Worm (Caenorhabditis elegans) whole organism, early embryonic: ENCODE data around the gene B0564.2.

Source experiments
- B0310.2 ChIP-seq: sonication (generic microtip); optimal IDR thresholded peaks from 2 replicates; lab custom pipeline; 2016; ENCODE audit warnings: mild to moderate bottlenecking, missing genetic modification characterization, missing compliant biosample characterization
- F13C5.2 ChIP-seq: sonication (generic microtip); optimal IDR thresholded peaks from 2 replicates; lab custom pipeline; 2017; ENCODE audit warnings: mild to moderate bottlenecking, missing genetic modification characterization, inconsistent platforms, missing compliant biosample characterization
- aly-1 ChIP-seq: sonication (generic microtip); optimal IDR thresholded peaks from 2 replicates; lab custom pipeline; 2016; ENCODE audit warnings: missing genetic modification characterization, missing compliant biosample characterization
- ama-1 ChIP-seq: fragments of 150-350 bp; optimal IDR thresholded peaks from 2 replicates; lab custom pipeline; 2014
- ceh-13 ChIP-seq: fragments of 200-800 bp; sonication (Bioruptor generic); optimal IDR thresholded peaks from 2 replicates; lab custom pipeline; 2018; ENCODE audit warnings: mild to moderate bottlenecking, missing genetic modification characterization, missing compliant biosample characterization
- ceh-36 ChIP-seq: sonication (generic microtip); optimal IDR thresholded peaks from 2 replicates; lab custom pipeline; 2016; ENCODE audit warnings: missing genetic modification characterization, inconsistent platforms, missing compliant biosample characterization
- ets-7 ChIP-seq: sonication (generic microtip); optimal IDR thresholded peaks from 2 replicates; lab custom pipeline; 2016; ENCODE audit warnings: missing genotype, missing genetic modification characterization, missing compliant biosample characterization
- flt-1 ChIP-seq: fragments of 200-800 bp; sonication (Bioruptor generic); IDR thresholded peaks from 2 replicates; pipeline ENCODE4 v1.3.6; 2022; ENCODE audit warnings: missing genetic modification characterization, missing compliant biosample characterization
- hmbx-1 ChIP-seq: sonication (generic microtip); optimal IDR thresholded peaks from 2 replicates; lab custom pipeline; 2016; ENCODE audit warnings: mild to moderate bottlenecking, missing genetic modification characterization, missing compliant biosample characterization
- hmg-4 ChIP-seq: fragments of 200-800 bp; sonication (Bioruptor generic); optimal IDR thresholded peaks from 2 replicates; lab custom pipeline; 2018; ENCODE audit warnings: mild to moderate bottlenecking, missing genetic modification characterization, missing compliant biosample characterization
- hnd-1 ChIP-seq: sonication (generic microtip); optimal IDR thresholded peaks from 2 replicates; lab custom pipeline; 2016; ENCODE audit warnings: missing genetic modification characterization, missing compliant biosample characterization
- pes-1 ChIP-seq: fragments of 200-800 bp; sonication (Bioruptor generic); IDR thresholded peaks from 2 replicates; pipeline ENCODE4 v1.3.6; 2022; ENCODE audit warnings: missing genetic modification reagents, missing genetic modification characterization, missing compliant biosample characterization
- scrt-1 ChIP-seq: fragments of 200-800 bp; sonication (Bioruptor generic); IDR thresholded peaks from 2 replicates; pipeline ENCODE4 v1.3.6; 2022; ENCODE audit warnings: missing genetic modification characterization, missing compliant biosample characterization
- sea-1 ChIP-seq: fragments of 200-800 bp; sonication (Bioruptor generic); conservative IDR thresholded peaks from 2 replicates; pipeline ENCODE4 v1.3.6; 2022; ENCODE audit warnings: missing genetic modification characterization, missing compliant biosample characterization
- tbx-11 ChIP-seq: fragments of 200-800 bp; sonication (Bioruptor generic); IDR thresholded peaks from 2 replicates; pipeline ENCODE4 v1.3.6; 2022; ENCODE audit warnings: missing genetic modification characterization, missing compliant biosample characterization
- tbx-37 ChIP-seq: fragments of 200-800 bp; sonication (Bioruptor generic); conservative IDR thresholded peaks from 2 replicates; pipeline ENCODE4 v1.3.6; 2022; ENCODE audit warnings: missing genetic modification reagents, missing genetic modification characterization, missing compliant biosample characterization
- tra-4 ChIP-seq: sonication (generic microtip); optimal IDR thresholded peaks from 2 replicates; lab custom pipeline; 2017; ENCODE audit warnings: missing genetic modification characterization, missing compliant biosample characterization

The B0564.2 gene

ce11 chrIV:13107359-13107758, at the start of gene B0564.2:
B0564.2 (plus strand) TSS chrIV:13107659.
- no peak for TF ChIP-seq hnd-1 (tag; lab: Kevin White, UChicago)
- no peak for TF ChIP-seq tra-4 (tag; lab: Kevin White, UChicago)

- TF ChIP-seq B0310.2 (no peak), hmg-4 (GFP tag; lab: Kevin White, UChicago) (no peak), ets-7 (tag; lab: Kevin White, UChicago) (no peak), aly-1 (no peak), tra-4 (tag; lab: Kevin White, UChicago) (no peak), flt-1 (GFP tag; lab: Robert Waterston, UW) (no peak), ceh-13 (GFP tag; lab: Kevin White, UChicago) (no peak), ceh-36 (tag; lab: Kevin White, UChicago) (no peak), hnd-1 (tag; lab: Kevin White, UChicago) (no peak), hmbx-1 (no peak), F13C5.2 (tag; lab: Kevin White, UChicago) (no peak), pes-1 (GFP tag; lab: Robert Waterston, UW) (no peak), tbx-37 (GFP tag; lab: Robert Waterston, UW) (no peak)
These were observed 48.2 kb upstream of the B0564.2 start, which contains the start of gene scl-3 for ce11 chrIV:13059284-13059683. scl-3 (plus strand) TSS chrIV:13059584.

ce11 chrIV:13063714-13064113, 43.7 kb upstream of the B0564.2 start, which contains the start of gene scl-5:
scl-5 (plus strand) TSS chrIV:13064014.
- TF ChIP-seq pes-1 (GFP tag; lab: Robert Waterston, UW) (no peak), tra-4 (tag; lab: Kevin White, UChicago) (no peak), hnd-1 (tag; lab: Kevin White, UChicago) (no peak), ama-1 (lab: Kevin White, UChicago) (no peak), ets-7 (tag; lab: Kevin White, UChicago) (no peak), aly-1 (no peak), ceh-36 (tag; lab: Kevin White, UChicago) (no peak), sea-1 (GFP tag; lab: Robert Waterston, UW) (no peak), ceh-13 (GFP tag; lab: Kevin White, UChicago) (no peak), F13C5.2 (tag; lab: Kevin White, UChicago) (no peak), scrt-1 (no peak), hmbx-1 (no peak), hmg-4 (GFP tag; lab: Kevin White, UChicago) (no peak), tbx-11 (GFP tag; lab: Robert Waterston, UW) (no peak), flt-1 (GFP tag; lab: Robert Waterston, UW) (no peak), tbx-37 (GFP tag; lab: Robert Waterston, UW) (no peak), B0310.2 (no peak)

- TF ChIP-seq tra-4 (tag; lab: Kevin White, UChicago) = no peak
- 0 out of 2 replicates have a peak, but pooled peaks have one; percentile 37 for TF ChIP-seq sea-1 (GFP tag; lab: Robert Waterston, UW)
- no peak for TF ChIP-seq F13C5.2 (tag; lab: Kevin White, UChicago)
- no peak for TF ChIP-seq hmbx-1
- no peak for TF ChIP-seq scrt-1
- no peak for TF ChIP-seq tbx-37 (GFP tag; lab: Robert Waterston, UW)
- no peak for TF ChIP-seq hnd-1 (tag; lab: Kevin White, UChicago)
These were observed 41.4 kb upstream of the B0564.2 start for ce11 chrIV:13066044-13066443.

ce11 chrIV:13067200-13067599, 40.3 kb upstream of the B0564.2 start, which contains the start of gene col-131:
col-131 (minus strand) TSS chrIV:13067300.
- TF ChIP-seq aly-1 (no peak), pes-1 (GFP tag; lab: Robert Waterston, UW) (no peak), B0310.2 (no peak), tra-4 (tag; lab: Kevin White, UChicago) (no peak), ama-1 (lab: Kevin White, UChicago) (no peak), ceh-36 (tag; lab: Kevin White, UChicago) (no peak), tbx-11 (GFP tag; lab: Robert Waterston, UW) (no peak), F13C5.2 (tag; lab: Kevin White, UChicago) (no peak), scrt-1 (no peak), hmbx-1 (no peak), hmg-4 (GFP tag; lab: Kevin White, UChicago) (no peak), hnd-1 (tag; lab: Kevin White, UChicago) (no peak), ceh-13 (GFP tag; lab: Kevin White, UChicago) (no peak), sea-1 (GFP tag; lab: Robert Waterston, UW) (no peak), ets-7 (tag; lab: Kevin White, UChicago) (no peak), flt-1 (GFP tag; lab: Robert Waterston, UW) (no peak), tbx-37 (GFP tag; lab: Robert Waterston, UW) (no peak)

ce11 chrIV:13068451-13068850, 39.0 kb upstream of the B0564.2 start, which contains the start of gene scl-6:
scl-6 (plus strand) TSS chrIV:13068751.
- TF ChIP-seq sea-1 (GFP tag; lab: Robert Waterston, UW) (no peak), hmg-4 (GFP tag; lab: Kevin White, UChicago) (no peak), ets-7 (tag; lab: Kevin White, UChicago) (no peak), hnd-1 (tag; lab: Kevin White, UChicago) (no peak), tra-4 (tag; lab: Kevin White, UChicago) (no peak), ama-1 (lab: Kevin White, UChicago) (no peak), tbx-37 (GFP tag; lab: Robert Waterston, UW) (no peak), ceh-36 (tag; lab: Kevin White, UChicago) (no peak), scrt-1 (no peak), pes-1 (GFP tag; lab: Robert Waterston, UW) (no peak), ceh-13 (GFP tag; lab: Kevin White, UChicago) (no peak), B0310.2 (no peak), flt-1 (GFP tag; lab: Robert Waterston, UW) (no peak), aly-1 (no peak), F13C5.2 (tag; lab: Kevin White, UChicago) (no peak), tbx-11 (GFP tag; lab: Robert Waterston, UW) (no peak), hmbx-1 (no peak)

ce11 chrIV:13070142-13070541, 37.3 kb upstream of the B0564.2 start, which contains the start of gene scl-7:
scl-7 (plus strand) TSS chrIV:13070442.
- TF ChIP-seq tbx-37 (GFP tag; lab: Robert Waterston, UW) (no peak), ama-1 (lab: Kevin White, UChicago) (no peak), tbx-11 (GFP tag; lab: Robert Waterston, UW) (no peak), aly-1 (no peak), ceh-13 (GFP tag; lab: Kevin White, UChicago) (no peak), ceh-36 (tag; lab: Kevin White, UChicago) (no peak), hmbx-1 (no peak)
